Fruit fly (Drosophila melanogaster) whole organism, embryonic: ENCODE results near the gene mxc.

ENCODE experiments used
- Aef1 ChIP-seq: fragments of 200-800 bp; sonication (Bioruptor generic); IDR thresholded peaks from 3 replicates; pipeline ENCODE4 v1.3.6; 2022; ENCODE audit warnings: missing biosample characterization, missing genetic modification characterization
- B-H1 ChIP-seq: fragments of 200-800 bp; sonication (Bioruptor generic); IDR thresholded peaks from 3 replicates; pipeline ENCODE4 v1.3.6; 2022; ENCODE audit warnings: missing biosample characterization, missing genetic modification characterization
- B-H2 ChIP-seq: fragments of 200-800 bp; sonication (Bioruptor generic); optimal IDR thresholded peaks from 2 replicates; lab custom pipeline; 2018; ENCODE audit warnings: missing biosample characterization, mild to moderate bottlenecking, missing genetic modification characterization
- CG10462 ChIP-seq: fragments of 200-800 bp; sonication (Bioruptor generic); optimal IDR thresholded peaks from 2 replicates; lab custom pipeline; 2016; ENCODE audit warnings: missing biosample characterization, missing genetic modification characterization
- CG10565 ChIP-seq: fragments of 200-800 bp; sonication (Bioruptor generic); optimal IDR thresholded peaks from 3 replicates; lab custom pipeline; 2016; ENCODE audit warnings: missing biosample characterization, mild to moderate bottlenecking, missing genetic modification characterization
- CG11695 ChIP-seq: fragments of 200-800 bp; sonication (Bioruptor generic); IDR thresholded peaks from 3 replicates; pipeline ENCODE4 v1.3.6; 2022; ENCODE audit warnings: missing biosample characterization, missing genetic modification characterization
- CG11696 ChIP-seq: fragments of 200-800 bp; sonication (Bioruptor generic); IDR thresholded peaks from 2 replicates; pipeline ENCODE4 v1.3.6; 2022; ENCODE audit warnings: missing biosample characterization, missing genetic modification characterization
- CG12942 ChIP-seq: fragments of 200-800 bp; sonication (Bioruptor generic); optimal IDR thresholded peaks from 3 replicates; lab custom pipeline; 2016; ENCODE audit warnings: missing biosample characterization, missing genetic modification characterization
- CG14710 ChIP-seq: fragments of 200-800 bp; sonication (Bioruptor generic); optimal IDR thresholded peaks from 3 replicates; lab custom pipeline; 2019; ENCODE audit warnings: missing biosample characterization, mild to moderate bottlenecking, missing genetic modification characterization, moderate library complexity
- CG15269 ChIP-seq: fragments of 200-800 bp; sonication (Bioruptor generic); optimal IDR thresholded peaks from 2 replicates; lab custom pipeline; 2018; ENCODE audit warnings: missing biosample characterization, mild to moderate bottlenecking, missing genetic modification characterization, moderate library complexity
- CG18262 ChIP-seq: fragments of 200-800 bp; optimal IDR thresholded peaks from 3 replicates; lab custom pipeline; 2019; ENCODE audit warnings: missing biosample characterization, mild to moderate bottlenecking, missing genetic modification characterization, moderate library complexity
- CG1832 ChIP-seq: fragments of 200-800 bp; sonication (Bioruptor generic); optimal IDR thresholded peaks from 2 replicates; lab custom pipeline; 2017; ENCODE audit warnings: missing biosample characterization, mild to moderate bottlenecking, missing genetic modification characterization, inconsistent platforms
- CG2889 ChIP-seq: fragments of 200-800 bp; sonication (Bioruptor generic); IDR thresholded peaks from 3 replicates; pipeline ENCODE4 v1.3.6; 2022; ENCODE audit warnings: missing biosample characterization, missing genetic modification characterization
- CG31388 ChIP-seq: fragments of 200-800 bp; sonication (Bioruptor generic); optimal IDR thresholded peaks from 2 replicates; lab custom pipeline; 2016; ENCODE audit warnings: missing biosample characterization, missing genetic modification characterization
- CG7271 ChIP-seq: fragments of 200-800 bp; sonication (Bioruptor generic); optimal IDR thresholded peaks from 2 replicates; lab custom pipeline; 2018; ENCODE audit warnings: missing biosample characterization, mild to moderate bottlenecking, missing genetic modification characterization, moderate library complexity
- CG7786 ChIP-seq: fragments of 200-800 bp; sonication (Bioruptor generic); optimal IDR thresholded peaks from 2 replicates; lab custom pipeline; 2016; ENCODE audit warnings: missing biosample characterization, missing genetic modification characterization
- CG8089 ChIP-seq: fragments of 200-800 bp; sonication (Bioruptor generic); optimal IDR thresholded peaks from 3 replicates; lab custom pipeline; 2016; ENCODE audit warnings: missing biosample characterization, missing genetic modification characterization
- CG9797 ChIP-seq: fragments of 200-800 bp; sonication (Bioruptor generic); optimal IDR thresholded peaks from 3 replicates; lab custom pipeline; 2018; ENCODE audit warnings: missing biosample characterization, mild to moderate bottlenecking, missing genetic modification characterization
- D ChIP-seq, 2 experiments: fragments of 200-800 bp in 1 of 2; fragments of >200 bp in 1 of 2; sonication (Bioruptor generic) in 1 of 2; optimal IDR thresholded peaks; 2 replicates in 1 of 2; 3 replicates in 1 of 2; lab custom pipeline; 2017; ENCODE audit warnings: mild to moderate bottlenecking in 1 of 2, missing biosample characterization in 1 of 2, missing genetic modification characterization in 1 of 2, missing genetic modification reagents in 1 of 2
- Dref ChIP-seq: fragments of 200-800 bp; sonication (Bioruptor generic); IDR thresholded peaks from 2 replicates; pipeline ENCODE4 v1.3.6; 2022; ENCODE audit warnings: missing biosample characterization, missing genetic modification characterization
- Drgx ChIP-seq: fragments of 200-800 bp; sonication (Bioruptor generic); IDR thresholded peaks from 2 replicates; pipeline ENCODE4 v1.3.6; 2022; ENCODE audit warnings: missing biosample characterization, missing genetic modification characterization
- Elba2 ChIP-seq: fragments of 200-800 bp; sonication (Bioruptor generic); optimal IDR thresholded peaks from 3 replicates; lab custom pipeline; 2016; ENCODE audit warnings: missing biosample characterization, missing genetic modification characterization
- Ets65A ChIP-seq: fragments of 200-800 bp; sonication (Bioruptor generic); peaks from one replicate; lab custom pipeline; 2016; ENCODE audit warnings: missing biosample characterization, missing genetic modification characterization
- Fer3 ChIP-seq: fragments of 200-800 bp; sonication (Bioruptor generic); optimal IDR thresholded peaks from 2 replicates; lab custom pipeline; 2018; ENCODE audit warnings: missing biosample characterization, mild to moderate bottlenecking, missing genetic modification characterization, moderate library complexity
- Hr3 ChIP-seq: fragments of 200-800 bp; sonication (Bioruptor generic); optimal IDR thresholded peaks from 3 replicates; lab custom pipeline; 2016; ENCODE audit warnings: missing biosample characterization, missing genetic modification characterization
- MBD-R2 ChIP-seq: fragments of 200-800 bp; sonication (Bioruptor generic); IDR thresholded peaks from 2 replicates; pipeline ENCODE4 v1.3.6; 2022; ENCODE audit warnings: missing biosample characterization, missing genetic modification characterization
- Nf-YB ChIP-seq: fragments of 200-800 bp; sonication (Bioruptor generic); optimal IDR thresholded peaks from 3 replicates; lab custom pipeline; 2019; ENCODE audit warnings: missing biosample characterization, mild to moderate bottlenecking, missing genetic modification characterization, moderate library complexity
- Nf-YC ChIP-seq: fragments of 200-800 bp; optimal IDR thresholded peaks from 3 replicates; lab custom pipeline; 2019; ENCODE audit warnings: missing biosample characterization, mild to moderate bottlenecking, missing genetic modification characterization, moderate library complexity
- Poxn ChIP-seq: fragments of 200-800 bp; sonication (Bioruptor generic); IDR thresholded peaks from 2 replicates; pipeline ENCODE4 v1.3.6; 2022; ENCODE audit warnings: missing biosample characterization, missing genetic modification characterization
- Xbp1 ChIP-seq: fragments of 200-800 bp; sonication (Bioruptor generic); optimal IDR thresholded peaks from 3 replicates; lab custom pipeline; 2016; ENCODE audit warnings: missing biosample characterization, mild to moderate bottlenecking, missing genetic modification characterization
- ato ChIP-seq: fragments of 200-800 bp; sonication (Bioruptor generic); IDR thresholded peaks from 2 replicates; pipeline ENCODE4 v1.3.6; 2022; ENCODE audit warnings: missing biosample characterization, missing genetic modification characterization; ENCODE audit not compliant: partially characterized antibody
- bab2 ChIP-seq: fragments of 200-800 bp; sonication (Bioruptor generic); optimal IDR thresholded peaks from 2 replicates; lab custom pipeline; 2016; ENCODE audit warnings: missing biosample characterization, missing genetic modification characterization
- chif ChIP-seq, 2 experiments: fragments of 200-800 bp; sonication (Bioruptor generic); optimal IDR thresholded peaks; 3 replicates each; lab custom pipeline; 2016; ENCODE audit warnings: missing biosample characterization in 2 of 2, missing genetic modification characterization in 2 of 2
- dati ChIP-seq: fragments of 200-800 bp; sonication (Bioruptor generic); IDR thresholded peaks from 2 replicates; pipeline ENCODE4 v1.3.6; 2022; ENCODE audit warnings: missing biosample characterization, missing genetic modification characterization
- emc ChIP-seq: fragments of 200-800 bp; sonication (Bioruptor generic); optimal IDR thresholded peaks from 2 replicates; lab custom pipeline; 2016; ENCODE audit warnings: missing biosample characterization, missing genetic modification characterization
- hkb ChIP-seq, 2 experiments: fragments of 200-800 bp in 1 of 2; fragments of >200 bp in 1 of 2; sonication (Bioruptor generic) in 1 of 2; IDR thresholded peaks in 1 of 2; optimal IDR thresholded peaks in 1 of 2; 2 replicates each; pipeline versions ENCODE4 v1.3.6 to Lab custom; 2017 to 2022; ENCODE audit warnings: missing biosample characterization in 1 of 2, missing genetic modification characterization in 1 of 2
- hth ChIP-seq: fragments of >200 bp; optimal IDR thresholded peaks from 2 replicates; lab custom pipeline; 2017; ENCODE audit warnings: inconsistent platforms
- nerfin-1 ChIP-seq: fragments of 200-800 bp; sonication (Bioruptor generic); optimal IDR thresholded peaks from 3 replicates; lab custom pipeline; 2019; ENCODE audit warnings: missing biosample characterization, mild to moderate bottlenecking, missing genetic modification characterization, moderate library complexity
- otp ChIP-seq: fragments of 200-800 bp; sonication (Bioruptor generic); IDR thresholded peaks from 3 replicates; pipeline ENCODE4, ENCODE4 v1.3.6; 2022; ENCODE audit warnings: missing biosample characterization, missing genetic modification characterization
- peb ChIP-seq: fragments of 200-800 bp; sonication (Bioruptor generic); IDR thresholded peaks from 2 replicates; pipeline ENCODE4 v1.3.6; 2022; ENCODE audit warnings: missing biosample characterization, missing genetic modification characterization
- ranshi ChIP-seq: fragments of 200-800 bp; sonication (Bioruptor generic); IDR thresholded peaks from 2 replicates; pipeline ENCODE4 v1.3.6; 2022; ENCODE audit warnings: missing biosample characterization, missing genetic modification characterization
- sens ChIP-seq: fragments of 200-800 bp; sonication (Bioruptor generic); peaks from one replicate; lab custom pipeline; 2016; ENCODE audit warnings: missing biosample characterization, missing genetic modification characterization
- seq ChIP-seq: fragments of 200-800 bp; sonication (Bioruptor generic); IDR thresholded peaks from 2 replicates; pipeline ENCODE4 v1.3.6; 2022; ENCODE audit warnings: missing biosample characterization, missing genetic modification characterization
- sr ChIP-seq: fragments of 200-800 bp; sonication (Bioruptor generic); IDR thresholded peaks from 3 replicates; pipeline ENCODE4 v1.3.6; 2022; ENCODE audit warnings: missing biosample characterization, missing genetic modification characterization
- stc ChIP-seq: fragments of 200-800 bp; sonication (Bioruptor generic); IDR thresholded peaks from 2 replicates; pipeline ENCODE4 v1.3.6; 2022; ENCODE audit warnings: missing biosample characterization, missing genetic modification characterization
- toy ChIP-seq: fragments of 200-800 bp; sonication (Bioruptor generic); IDR thresholded peaks from 2 replicates; pipeline ENCODE4 v1.3.6; 2022; ENCODE audit warnings: missing biosample characterization, missing genetic modification characterization
- twi ChIP-seq: fragments of 200-800 bp; optimal IDR thresholded peaks from 2 replicates; lab custom pipeline; 2019; ENCODE audit warnings: missing biosample characterization, mild to moderate bottlenecking, missing genetic modification characterization, moderate library complexity
- wor ChIP-seq: fragments of 200-800 bp; sonication (Bioruptor generic); IDR thresholded peaks from 2 replicates; pipeline ENCODE4 v1.3.6; 2022; ENCODE audit warnings: missing biosample characterization, missing genetic modification characterization
- zen ChIP-seq: fragments of 200-800 bp; sonication (Bioruptor generic); optimal IDR thresholded peaks from 3 replicates; lab custom pipeline; 2018; ENCODE audit warnings: missing biosample characterization, mild to moderate bottlenecking, missing genetic modification characterization, moderate library complexity
- zf30C ChIP-seq: fragments of 200-800 bp; sonication (Bioruptor generic); optimal IDR thresholded peaks from 3 replicates; lab custom pipeline; 2018; ENCODE audit warnings: missing biosample characterization, mild to moderate bottlenecking, missing genetic modification characterization

Gene mxc

DNA sequence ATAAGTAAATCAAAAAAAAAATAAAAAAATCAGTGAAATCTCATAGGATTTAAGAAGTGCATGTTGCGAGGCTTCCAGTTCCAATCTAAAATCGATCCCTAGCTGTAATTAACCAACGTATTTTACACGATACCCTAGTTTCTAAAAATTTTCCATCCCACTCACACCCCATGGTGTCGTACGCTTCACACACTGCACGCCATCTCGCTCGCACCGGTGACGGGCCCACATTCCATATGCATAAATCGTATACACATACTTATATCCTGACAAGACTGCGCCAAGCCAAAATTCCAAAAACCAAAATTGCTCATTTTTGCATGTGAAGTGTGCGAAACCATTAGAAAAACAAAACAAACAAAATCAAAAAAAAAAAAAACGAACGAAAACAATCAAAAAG, 11.8 kb upstream of the mxc start (continued):
- no peak for TF ChIP-seq D (optimal IDR thresholded peaks at IDR 0.05; lab: Kevin White, UChicago)
- no peak for TF ChIP-seq D (GFP tag; optimal IDR thresholded peaks at IDR 0.05; lab: Kevin White, UChicago)
- no peak for TF ChIP-seq zf30C (GFP tag; lab: Kevin White, UChicago)
- TF ChIP-seq CG2889, result no peak
- TF ChIP-seq CG7271 (tag; lab: Kevin White, UChicago), result no peak
- TF ChIP-seq CG1832, result peak; percentile 65
- TF ChIP-seq sens (GFP tag; lab: Kevin White, UChicago), result peak; percentile 24
- no peak for TF ChIP-seq toy (GFP tag; lab: Robert Waterston, UW)
- TF ChIP-seq zen, result no peak
- no peak for TF ChIP-seq Elba2 (GFP tag; lab: Kevin White, UChicago)
- no peak for TF ChIP-seq seq (GFP tag; lab: Robert Waterston, UW)
- TF ChIP-seq bab2, result no peak
- no peak for TF ChIP-seq CG12942 (GFP tag; lab: Kevin White, UChicago)
- no peak for TF ChIP-seq Fer3

DNA sequence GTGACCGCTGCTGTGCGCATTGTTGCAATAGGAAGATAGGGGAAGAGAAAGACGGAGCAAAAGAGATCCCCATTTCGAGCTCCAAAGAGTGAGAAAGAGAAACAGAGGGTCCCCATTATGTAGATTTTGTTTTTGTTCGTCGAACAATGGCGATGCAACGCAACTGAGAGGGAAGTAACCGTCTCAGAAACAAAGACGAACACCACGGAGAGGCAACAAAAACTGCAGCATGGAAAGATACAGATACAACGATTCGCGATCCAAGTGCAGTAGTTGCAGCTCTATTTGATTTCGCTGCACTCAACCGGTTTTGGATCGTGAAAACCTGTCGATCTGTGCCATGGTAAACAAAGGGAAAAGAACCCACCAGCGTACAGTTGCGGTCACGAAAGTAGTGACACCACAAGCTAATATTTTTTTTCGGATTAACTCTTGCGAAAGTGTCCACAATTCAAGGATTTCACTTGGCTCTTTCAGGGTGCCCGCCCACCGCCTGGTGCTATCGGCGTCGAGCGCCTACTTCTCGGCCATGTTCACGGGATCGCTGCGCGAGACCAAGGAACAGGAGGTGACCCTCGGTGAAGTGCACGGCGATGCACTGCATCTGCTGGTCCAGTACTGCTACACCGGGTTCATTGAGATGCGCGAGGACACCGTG, 8.9 kb upstream of the mxc start:
- TF ChIP-seq otp (GFP tag; lab: Robert Waterston, UW) (0 out of 3 replicates have a peak, but pooled peaks have one; percentile 12), wor (GFP tag; lab: Robert Waterston, UW) (no peak), B-H1 (no peak), dati (GFP tag; lab: Robert Waterston, UW) (0 out of 2 replicates have a peak, but pooled peaks have one; percentile 16), Nf-YB (GFP tag; lab: Kevin White, UChicago) (no peak), CG18262 (tag; lab: Kevin White, UChicago) (no peak), MBD-R2 (GFP tag; lab: Robert Waterston, UW) (no peak), Aef1 (no peak), chif (GFP tag; optimal IDR thresholded peaks at IDR 0.05; lab: Kevin White, UChicago) (no peak), emc (no peak), CG9797 (GFP tag; lab: Kevin White, UChicago) (no peak), Poxn (GFP tag; lab: Robert Waterston, UW) (no peak), CG10462 (no peak), CG11696 (peak; percentile 68), Drgx (peak; percentile 65), Xbp1 (no peak), CG14710 (tag; lab: Kevin White, UChicago) (no peak), twi (tag; lab: Kevin White, UChicago) (no peak), CG31388 (GFP tag; lab: Kevin White, UChicago) (no peak), peb (no peak), hth (lab: Kevin White, UChicago) (no peak), Dref (GFP tag; lab: Robert Waterston, UW) (no peak), ranshi (GFP tag; lab: Robert Waterston, UW) (no peak), sr (GFP tag; lab: Robert Waterston, UW) (no peak), zen (no peak), Hr3 (GFP tag; lab: Kevin White, UChicago) (no peak), ato (GFP tag; lab: Robert Waterston, UW) (no peak), Ets65A (GFP tag; lab: Kevin White, UChicago) (peak; percentile 88), hkb (optimal IDR thresholded peaks at IDR 0.05; lab: Kevin White, UChicago) (no peak), hkb (GFP tag; IDR thresholded peaks at IDR 0.05; lab: Robert Waterston, UW) (0 out of 2 replicates have a peak, but pooled peaks have one; percentile 21), CG7786 (GFP tag; lab: Kevin White, UChicago) (no peak), CG8089 (GFP tag; lab: Kevin White, UChicago) (no peak), CG2889 (no peak), CG10565 (GFP tag; lab: Kevin White, UChicago) (no peak), nerfin-1 (tag; lab: Kevin White, UChicago) (no peak), CG15269 (tag; lab: Kevin White, UChicago) (no peak), stc (GFP tag; lab: Robert Waterston, UW) (no peak), B-H2 (GFP tag; lab: Kevin White, UChicago) (no peak), CG11695 (GFP tag; lab: Robert Waterston, UW) (no peak), Nf-YC (tag; lab: Kevin White, UChicago) (no peak)
